Fruit fly (Drosophila melanogaster) whole organism, embryonic: ENCODE measurements around the gene dmrt11E.

Experiments used
- Ada2b ChIP-seq: fragments of 200-800 bp; sonication (Bioruptor generic); IDR thresholded peaks from 2 replicates; pipeline ENCODE4 v1.3.6; 2022; ENCODE audit warnings: missing biosample characterization, missing genetic modification characterization
- Adf1 ChIP-seq: fragments of 200-800 bp; sonication (Bioruptor generic); IDR thresholded peaks from 2 replicates; pipeline ENCODE4 v1.3.6; 2022; ENCODE audit warnings: missing biosample characterization, missing genetic modification characterization
- CG10462 ChIP-seq: fragments of 200-800 bp; sonication (Bioruptor generic); optimal IDR thresholded peaks from 2 replicates; lab custom pipeline; 2016; ENCODE audit warnings: missing biosample characterization, missing genetic modification characterization
- CG12391 ChIP-seq: fragments of 200-800 bp; sonication (Bioruptor generic); optimal IDR thresholded peaks from 3 replicates; lab custom pipeline; 2018; ENCODE audit warnings: missing biosample characterization, mild to moderate bottlenecking, missing genetic modification characterization, moderate library complexity
- CG12659 ChIP-seq: fragments of 200-800 bp; sonication (Bioruptor generic); optimal IDR thresholded peaks from 3 replicates; lab custom pipeline; 2017; ENCODE audit warnings: mild to moderate bottlenecking, missing biosample characterization, missing genetic modification reagents, missing genetic modification characterization
- CG14667 ChIP-seq: fragments of 200-800 bp; sonication (Bioruptor generic); IDR thresholded peaks from 2 replicates; pipeline ENCODE4 v1.3.6; 2022; ENCODE audit warnings: missing biosample characterization, missing genetic modification characterization
- CG1603 ChIP-seq: fragments of 200-800 bp; sonication (Bioruptor generic); optimal IDR thresholded peaks from 2 replicates; lab custom pipeline; 2019; ENCODE audit warnings: missing biosample characterization, mild to moderate bottlenecking, missing genetic modification characterization, moderate library complexity
- CG18764 ChIP-seq: fragments of 200-800 bp; sonication (Bioruptor generic); optimal IDR thresholded peaks from 3 replicates; lab custom pipeline; 2016; ENCODE audit warnings: missing biosample characterization, missing genetic modification characterization
- CG34224 ChIP-seq: fragments of 200-800 bp; sonication (Bioruptor generic); IDR thresholded peaks from 3 replicates; pipeline ENCODE4 v1.3.6; 2022; ENCODE audit warnings: missing biosample characterization, missing genetic modification characterization; ENCODE audit not compliant: partially characterized antibody
- CG5245 ChIP-seq: fragments of 200-800 bp; sonication (Bioruptor generic); optimal IDR thresholded peaks from 3 replicates; lab custom pipeline; 2016; ENCODE audit warnings: missing biosample characterization, missing genetic modification characterization
- CG6791 ChIP-seq: fragments of 200-800 bp; sonication (Bioruptor generic); IDR thresholded peaks from 3 replicates; pipeline ENCODE4 v1.3.6; 2022; ENCODE audit warnings: missing biosample characterization, missing genetic modification characterization; ENCODE audit not compliant: partially characterized antibody
- CG6854 ChIP-seq: fragments of 200-800 bp; sonication (Bioruptor generic); optimal IDR thresholded peaks from 3 replicates; lab custom pipeline; 2017; ENCODE audit warnings: missing biosample characterization, mild to moderate bottlenecking, missing genetic modification characterization
- CG7357 ChIP-seq: fragments of 200-800 bp; sonication (Bioruptor generic); IDR thresholded peaks from 3 replicates; pipeline ENCODE4 v1.3.6; 2022; ENCODE audit warnings: missing biosample characterization, missing genetic modification characterization
- CG8359 ChIP-seq: fragments of 200-800 bp; sonication (Bioruptor generic); optimal IDR thresholded peaks from 2 replicates; lab custom pipeline; 2017; ENCODE audit warnings: missing biosample characterization, mild to moderate bottlenecking, missing genetic modification characterization, borderline replicate concordance
- CTCF ChIP-seq: fragments of 200-800 bp; sonication (Bioruptor generic); optimal IDR thresholded peaks from 2 replicates; lab custom pipeline; 2017; ENCODE audit warnings: missing biosample characterization, mild to moderate bottlenecking, missing genetic modification characterization, moderate library complexity
- D ChIP-seq, 2 experiments: fragments of 200-800 bp in 1 of 2; fragments of >200 bp in 1 of 2; sonication (Bioruptor generic) in 1 of 2; optimal IDR thresholded peaks; 2 replicates in 1 of 2; 3 replicates in 1 of 2; lab custom pipeline; 2017; ENCODE audit warnings: mild to moderate bottlenecking in 1 of 2, missing biosample characterization in 1 of 2, missing genetic modification characterization in 1 of 2, missing genetic modification reagents in 1 of 2
- Dll ChIP-seq: fragments of 200-800 bp; sonication (Bioruptor generic); IDR thresholded peaks from 4 replicates; pipeline ENCODE4 v1.3.6; 2022; ENCODE audit warnings: missing biosample characterization, missing genetic modification characterization; ENCODE audit not compliant: partially characterized antibody
- Elba2 ChIP-seq: fragments of 200-800 bp; sonication (Bioruptor generic); optimal IDR thresholded peaks from 3 replicates; lab custom pipeline; 2016; ENCODE audit warnings: missing biosample characterization, missing genetic modification characterization
- HmgZ ChIP-seq: fragments of 200-800 bp; sonication (Bioruptor generic); optimal IDR thresholded peaks from 2 replicates; lab custom pipeline; 2018; ENCODE audit warnings: missing biosample characterization, mild to moderate bottlenecking, missing genetic modification characterization
- Hsf ChIP-seq: fragments of 200-800 bp; sonication (Bioruptor generic); optimal IDR thresholded peaks from 3 replicates; lab custom pipeline; 2016; ENCODE audit warnings: missing biosample characterization, missing genetic modification characterization
- Lhr ChIP-seq: fragments of 200-800 bp; sonication (Bioruptor generic); optimal IDR thresholded peaks from 3 replicates; lab custom pipeline; 2017; ENCODE audit warnings: mild to moderate bottlenecking, missing biosample characterization, missing genetic modification reagents, missing genetic modification characterization
- Lpt ChIP-seq: fragments of >200 bp; optimal IDR thresholded peaks from 2 replicates; lab custom pipeline; 2018; ENCODE audit warnings: missing biosample characterization, missing genetic modification characterization
- NFAT ChIP-seq: fragments of 200-800 bp; sonication (Bioruptor generic); IDR thresholded peaks from 2 replicates; pipeline ENCODE4 v1.3.6; 2022; ENCODE audit warnings: missing biosample characterization, missing genetic modification characterization
- Sry-δ ChIP-seq: fragments of 200-800 bp; sonication (Bioruptor generic); optimal IDR thresholded peaks from 2 replicates; lab custom pipeline; 2016; ENCODE audit warnings: missing biosample characterization, missing genetic modification characterization
- Stat92E ChIP-seq, 3 experiments: fragments of >200 bp in 2 of 3; fragments of 200-800 bp in 1 of 3; sonication (Bioruptor generic) in 1 of 3; optimal IDR thresholded peaks; 2 replicates each; lab custom pipeline; 2017 to 2019; ENCODE audit warnings: missing biosample characterization in 3 of 3, missing genetic modification characterization in 3 of 3, mild to moderate bottlenecking in 1 of 3, moderate library complexity in 1 of 3
- bcd ChIP-seq: fragments of 200-800 bp; sonication (Bioruptor generic); optimal IDR thresholded peaks from 2 replicates; lab custom pipeline; 2017; ENCODE audit warnings: missing biosample characterization, mild to moderate bottlenecking, missing genetic modification characterization
- ci ChIP-seq: fragments of 200-800 bp; sonication (Bioruptor generic); IDR thresholded peaks from 3 replicates; pipeline ENCODE4 v1.3.6; 2022; ENCODE audit warnings: missing biosample characterization, missing genetic modification characterization
- dm ChIP-seq: fragments of 200-800 bp; sonication (Bioruptor generic); optimal IDR thresholded peaks from 3 replicates; lab custom pipeline; 2016; ENCODE audit warnings: missing biosample characterization, missing genetic modification characterization
- gce ChIP-seq: fragments of 200-800 bp; sonication (Bioruptor generic); IDR thresholded peaks from 3 replicates; pipeline ENCODE4 v1.3.6; 2022; ENCODE audit warnings: missing biosample characterization, missing genetic modification characterization
- hbn ChIP-seq: fragments of 200-800 bp; sonication (Bioruptor generic); IDR thresholded peaks from 2 replicates; pipeline ENCODE4 v1.3.6; 2022; ENCODE audit warnings: missing biosample characterization, missing genetic modification characterization; ENCODE audit not compliant: partially characterized antibody
- hth ChIP-seq: fragments of >200 bp; optimal IDR thresholded peaks from 2 replicates; lab custom pipeline; 2017; ENCODE audit warnings: inconsistent platforms
- kay ChIP-seq: fragments of 200-800 bp; sonication (Bioruptor generic); optimal IDR thresholded peaks from 2 replicates; lab custom pipeline; 2016; ENCODE audit warnings: missing biosample characterization, missing genetic modification characterization
- mirr ChIP-seq: fragments of 200-800 bp; sonication (Bioruptor generic); optimal IDR thresholded peaks from 3 replicates; lab custom pipeline; 2018; ENCODE audit warnings: missing biosample characterization, mild to moderate bottlenecking, missing genetic modification characterization
- mld ChIP-seq: fragments of 200-800 bp; sonication (Bioruptor generic); IDR thresholded peaks from 3 replicates; pipeline ENCODE4 v1.3.6; 2022; ENCODE audit warnings: missing biosample characterization, missing genetic modification characterization; ENCODE audit not compliant: partially characterized antibody
- onecut ChIP-seq: fragments of 200-800 bp; sonication (Bioruptor generic); IDR thresholded peaks from 2 replicates; pipeline ENCODE4 v1.3.6; 2022; ENCODE audit warnings: missing biosample characterization, missing genetic modification characterization
- pita ChIP-seq: fragments of 200-800 bp; sonication (Bioruptor generic); optimal IDR thresholded peaks from 2 replicates; lab custom pipeline; 2017; ENCODE audit warnings: missing biosample characterization, mild to moderate bottlenecking, missing genetic modification characterization
- prd ChIP-seq, 3 experiments: fragments of >200 bp in 2 of 3; fragments of 200-800 bp in 1 of 3; sonication (Bioruptor generic) in 1 of 3; optimal IDR thresholded peaks in 2 of 3; IDR thresholded peaks in 1 of 3; 2 replicates in 2 of 3; 3 replicates in 1 of 3; pipeline versions ENCODE4 v1.3.6 to Lab custom; 2017 to 2022; ENCODE audit warnings: missing biosample characterization in 1 of 3, missing genetic modification characterization in 1 of 3
- pros ChIP-seq: fragments of 200-800 bp; sonication (Bioruptor generic); optimal IDR thresholded peaks from 3 replicates; lab custom pipeline; 2019; ENCODE audit warnings: missing biosample characterization, mild to moderate bottlenecking, missing genetic modification characterization, moderate library complexity
- run ChIP-seq: fragments of 200-800 bp; sonication (Bioruptor generic); optimal IDR thresholded peaks from 3 replicates; lab custom pipeline; 2018; ENCODE audit warnings: missing biosample characterization, mild to moderate bottlenecking, missing genetic modification characterization
- scrt ChIP-seq: fragments of 200-800 bp; sonication (Bioruptor generic); optimal IDR thresholded peaks from 2 replicates; lab custom pipeline; 2018; ENCODE audit warnings: missing biosample characterization, mild to moderate bottlenecking, missing genetic modification characterization, moderate library complexity
- sd ChIP-seq: fragments of 200-800 bp; sonication (Bioruptor generic); optimal IDR thresholded peaks from 3 replicates; lab custom pipeline; 2018; ENCODE audit warnings: missing biosample characterization, mild to moderate bottlenecking, missing genetic modification characterization, moderate library complexity
- sima ChIP-seq: fragments of 200-800 bp; sonication (Bioruptor generic); optimal IDR thresholded peaks from 2 replicates; lab custom pipeline; 2016; ENCODE audit warnings: missing biosample characterization, missing genetic modification characterization
- sna ChIP-seq: fragments of 200-800 bp; sonication (Bioruptor generic); IDR thresholded peaks from 2 replicates; pipeline ENCODE4 v1.3.6; 2022; ENCODE audit warnings: missing biosample characterization, missing genetic modification characterization; ENCODE audit not compliant: partially characterized antibody
- sr ChIP-seq: fragments of 200-800 bp; sonication (Bioruptor generic); IDR thresholded peaks from 3 replicates; pipeline ENCODE4 v1.3.6; 2022; ENCODE audit warnings: missing biosample characterization, missing genetic modification characterization
- stwl ChIP-seq: fragments of 200-800 bp; sonication (Bioruptor generic); optimal IDR thresholded peaks from 3 replicates; lab custom pipeline; 2018; ENCODE audit warnings: missing biosample characterization, mild to moderate bottlenecking, missing genetic modification characterization, moderate library complexity
- tin ChIP-seq: fragments of 200-800 bp; sonication (Bioruptor generic); optimal IDR thresholded peaks from 3 replicates; lab custom pipeline; 2016; ENCODE audit warnings: missing biosample characterization, missing genetic modification characterization
- zf30C ChIP-seq: fragments of 200-800 bp; sonication (Bioruptor generic); optimal IDR thresholded peaks from 3 replicates; lab custom pipeline; 2018; ENCODE audit warnings: missing biosample characterization, mild to moderate bottlenecking, missing genetic modification characterization

Gene dmrt11E

DNA sequence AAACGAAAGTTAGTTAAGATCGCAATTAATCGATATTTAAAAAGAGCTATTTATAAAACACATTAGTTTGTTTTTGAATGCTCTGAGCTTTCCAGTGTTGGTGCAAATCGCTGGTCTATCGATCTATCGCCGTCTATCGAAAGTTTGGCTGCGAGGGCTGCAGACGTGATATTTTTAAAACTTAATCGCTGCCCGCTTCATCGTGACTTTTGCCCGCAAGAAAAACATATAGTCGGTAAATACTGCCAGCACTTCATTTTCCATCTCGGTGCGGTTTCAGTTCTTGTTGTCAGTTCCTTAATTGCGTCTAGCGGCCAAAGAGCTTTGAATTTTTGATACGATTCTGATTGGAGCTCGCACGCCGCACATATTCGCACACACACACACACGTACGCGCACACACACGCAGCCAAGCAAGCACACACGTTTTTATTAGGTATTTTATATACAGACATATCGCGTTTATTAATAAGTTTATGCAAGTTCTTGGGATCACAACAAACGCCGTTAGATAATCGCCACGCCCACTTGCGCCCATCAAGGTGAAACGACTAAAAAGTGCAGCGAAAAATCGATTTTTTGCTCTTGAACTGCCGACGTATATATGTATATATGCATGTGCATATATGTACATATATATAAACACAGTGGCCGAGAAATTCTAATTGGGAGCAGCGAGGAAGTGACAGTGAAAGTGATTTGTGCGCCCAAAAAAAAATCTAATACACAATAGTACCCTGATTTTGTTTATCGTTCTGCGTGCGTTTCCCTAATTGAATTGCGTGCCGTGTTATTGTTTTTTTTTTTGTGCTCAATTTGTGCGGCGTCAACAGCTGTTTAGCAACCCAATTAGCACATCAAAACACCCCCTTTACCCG is 3.1 kb downstream of the dmrt11E start (continued):
- TF ChIP-seq Stat92E (GFP tag; optimal IDR thresholded peaks at IDR 0.05; lab: Kevin White, UChicago) (peak in 1 of 3 experiments; percentile 27), Lhr (GFP tag; lab: Kevin White, UChicago) (no peak), prd (optimal IDR thresholded peaks at IDR 0.05; lab: Kevin White, UChicago) (no peak), prd (GFP tag; IDR thresholded peaks at IDR 0.05; lab: Robert Waterston, UW) (0 out of 3 replicates have a peak, but pooled peaks have one; percentile 16), pita (GFP tag; lab: Kevin White, UChicago) (no peak), CG34224 (peak; percentile 51; the same call in 2 of the 3 replicates), CG6791 (GFP tag; lab: Robert Waterston, UW) (peak; percentile 70), mirr (GFP tag; lab: Kevin White, UChicago) (peak; percentile 8), Hsf (GFP tag; lab: Kevin White, UChicago) (no peak), dm (GFP tag; lab: Kevin White, UChicago) (peak; percentile 33), onecut (GFP tag; lab: Robert Waterston, UW) (peak; percentile 81), Ada2b (GFP tag; lab: Robert Waterston, UW) (no peak), CG14667 (GFP tag; lab: Robert Waterston, UW) (no peak), pros (GFP tag; lab: Kevin White, UChicago) (no peak), sr (GFP tag; lab: Robert Waterston, UW) (no peak), stwl (tag; lab: Kevin White, UChicago) (peak; percentile 42), HmgZ (tag; lab: Kevin White, UChicago) (peak; percentile 59), Sry-δ (peak; percentile 70), bcd (GFP tag; lab: Kevin White, UChicago) (no peak), gce (GFP tag; lab: Robert Waterston, UW) (no peak), sima (GFP tag; lab: Kevin White, UChicago) (no peak), Adf1 (GFP tag; lab: Robert Waterston, UW) (peak; percentile 19; the same call in 1 of the 2 replicates), scrt (GFP tag; lab: Kevin White, UChicago) (no peak), CG10462 (no peak), CG12391 (peak; percentile 2), hbn (0 out of 2 replicates have a peak, but pooled peaks have one; percentile 38), CG5245 (no peak), kay (GFP tag; lab: Kevin White, UChicago) (no peak), CTCF (peak; percentile 30), CG1603 (tag; lab: Kevin White, UChicago) (peak; percentile 31), ci (GFP tag; lab: Robert Waterston, UW) (peak; percentile 21; the same call in 1 of the 3 replicates), zf30C (no peak), D (optimal IDR thresholded peaks at IDR 0.05; lab: Kevin White, UChicago) (no peak), D (GFP tag; optimal IDR thresholded peaks at IDR 0.05; lab: Kevin White, UChicago) (no peak), Lpt (no peak), CG7357 (GFP tag; lab: Robert Waterston, UW) (no peak), Dll (GFP tag; lab: Robert Waterston, UW) (peak; percentile 66; the same call in 3 of the 4 replicates), CG18764 (GFP tag; lab: Kevin White, UChicago) (no peak), CG6854 (GFP tag; lab: Kevin White, UChicago) (no peak), sd (tag; lab: Kevin White, UChicago) (peak; percentile 7), CG12659 (GFP tag; lab: Kevin White, UChicago) (peak; percentile 48), hth (lab: Kevin White, UChicago) (no peak), Elba2 (GFP tag; lab: Kevin White, UChicago) (no peak), mld (GFP tag; lab: Robert Waterston, UW) (no peak), NFAT (no peak), CG8359 (GFP tag; lab: Kevin White, UChicago) (no peak), tin (GFP tag; lab: Kevin White, UChicago) (peak; percentile 18), run (tag; lab: Kevin White, UChicago) (no peak), sna (GFP tag; lab: Robert Waterston, UW) (peak; percentile 73)
